Fruit fly (Drosophila melanogaster): ENCODE data around the gene CG10859.

The CG10859 gene

dm6 chr2L:13445249-13445846 is 46.9 kb upstream of the CG10859 start, which contains the start of gene Hacd2 (continued):
- TF ChIP-seq CG5245 (GFP tag; optimal IDR thresholded peaks at IDR 0.05): no peak
- TF ChIP-seq sug (tag; optimal IDR thresholded peaks at IDR 0.05): peak; percentile 69
- no peak for TF ChIP-seq Atf6 (GFP tag; IDR thresholded peaks at IDR 0.05)
- TF ChIP-seq insv (GFP tag; optimal IDR thresholded peaks at IDR 0.05): peak; percentile 80 to 98
- no peak for TF ChIP-seq Jarid2 (GFP tag; optimal IDR thresholded peaks at IDR 0.05)
- peak; percentile 73 for TF ChIP-seq CG4617 (GFP tag; optimal IDR thresholded peaks at IDR 0.05; ENCODE audit: borderline replicate concordance)
- peak; percentile 75 for TF ChIP-seq Hmr (GFP tag; optimal IDR thresholded peaks at IDR 0.05)
- TF ChIP-seq CG7786 (GFP tag; optimal IDR thresholded peaks at IDR 0.05): peak; percentile 23
- no peak for TF ChIP-seq vnd (GFP tag; IDR thresholded peaks at IDR 0.05; ENCODE audit: partially characterized antibody)
- peak; percentile 37; the same call in 1 of the 2 replicates for TF ChIP-seq ato (GFP tag; IDR thresholded peaks at IDR 0.05; ENCODE audit: partially characterized antibody)
- no peak for TF ChIP-seq CG8290 (GFP tag; optimal IDR thresholded peaks at IDR 0.05)
- peak in 1 of 2 experiments; percentile 78 for TF ChIP-seq CG8290 (tag; optimal IDR thresholded peaks at IDR 0.05)
- TF ChIP-seq CG17186 (GFP tag; optimal IDR thresholded peaks at IDR 0.05): peak; percentile 43
- no peak for TF ChIP-seq Dip3 (GFP tag; optimal IDR thresholded peaks at IDR 0.05)
- peak; percentile 53 for TF ChIP-seq amos (GFP tag; IDR thresholded peaks at IDR 0.05; ENCODE audit: partially characterized antibody)
- no peak for TF ChIP-seq Hr78 (GFP tag; optimal IDR thresholded peaks at IDR 0.05)
- peak; percentile 45 for TF ChIP-seq CG1647 (GFP tag; optimal IDR thresholded peaks at IDR 0.05)
- TF ChIP-seq pita (GFP tag; optimal IDR thresholded peaks at IDR 0.05): peak; percentile 89
- TF ChIP-seq CG18764 (GFP tag; optimal IDR thresholded peaks at IDR 0.05): peak; percentile 10
- TF ChIP-seq Fer1 (GFP tag; optimal IDR thresholded peaks at IDR 0.05): peak; percentile 27
- TF ChIP-seq rib (GFP tag; IDR thresholded peaks at IDR 0.05): peak; percentile 32; the same call in 1 of the 2 replicates
- no peak for TF ChIP-seq fd64A (GFP tag; optimal IDR thresholded peaks at IDR 0.05)
- peak; percentile 3 for TF ChIP-seq ind (GFP tag; optimal IDR thresholded peaks at IDR 0.05)
- no peak for TF ChIP-seq CG10543 (GFP tag; optimal IDR thresholded peaks at IDR 0.05)
- TF ChIP-seq Bteb2 (GFP tag; optimal IDR thresholded peaks at IDR 0.05): peak; percentile 27
- TF ChIP-seq B-H2 (GFP tag; optimal IDR thresholded peaks at IDR 0.05): peak; percentile 34
- TF ChIP-seq Bdp1 (GFP tag; optimal IDR thresholded peaks at IDR 0.05): peak; percentile 1
- no peak for TF ChIP-seq nerfin-1 (tag; optimal IDR thresholded peaks at IDR 0.05)
- no peak for TF ChIP-seq ase (GFP tag; IDR thresholded peaks at IDR 0.05)
- peak; percentile 35; the same call in 1 of the 2 replicates for TF ChIP-seq NFAT (GFP tag; IDR thresholded peaks at IDR 0.05)
- TF ChIP-seq bcd (GFP tag; optimal IDR thresholded peaks at IDR 0.05): peak; percentile 7
- TF ChIP-seq nom (GFP tag; optimal IDR thresholded peaks at IDR 0.05): no peak
- peak; percentile 71 for TF ChIP-seq CG33213 (GFP tag; optimal IDR thresholded peaks at IDR 0.05)
- peak; percentile 52; the same call in 1 of the 4 replicates for TF ChIP-seq chinmo (GFP tag; IDR thresholded peaks at IDR 0.05; ENCODE audit: partially characterized antibody)
- TF ChIP-seq CG6765 (GFP tag; optimal IDR thresholded peaks at IDR 0.05): no peak
- peak; percentile 97 for TF ChIP-seq sd (tag; optimal IDR thresholded peaks at IDR 0.05)
- peak; percentile 6 to 32 for TF ChIP-seq dpn (GFP tag; optimal IDR thresholded peaks at IDR 0.05)
- TF ChIP-seq shn (GFP tag; optimal IDR thresholded peaks at IDR 0.05): peak; percentile 22
- TF ChIP-seq CG33557 (GFP tag; optimal IDR thresholded peaks at IDR 0.05): no peak
- TF ChIP-seq cwo (GFP tag; optimal IDR thresholded peaks at IDR 0.05): no peak
- TF ChIP-seq CG2116 (GFP tag; optimal IDR thresholded peaks at IDR 0.05): peak; percentile 48
- TF ChIP-seq CG11456 (GFP tag; IDR thresholded peaks at IDR 0.05): peak; percentile 51; the same call in 1 of the 3 replicates
- TF ChIP-seq CG11247 (GFP tag; IDR thresholded peaks at IDR 0.05): no peak
- no peak for TF ChIP-seq CG7357 (GFP tag; IDR thresholded peaks at IDR 0.05)
- TF ChIP-seq cad (GFP tag; optimal IDR thresholded peaks at IDR 0.05): no peak
- TF ChIP-seq Ets97D (GFP tag; optimal IDR thresholded peaks at IDR 0.05): peak; percentile 90
- no peak for TF ChIP-seq Gug (GFP tag; IDR thresholded peaks at IDR 0.05)
- peak; percentile 66 for TF ChIP-seq E2f2 (GFP tag; IDR thresholded peaks at IDR 0.05)
- peak; percentile 17 for TF ChIP-seq CG1529 (GFP tag; optimal IDR thresholded peaks at IDR 0.05)
- no peak for TF ChIP-seq tx (GFP tag; optimal IDR thresholded peaks at IDR 0.05)

Data from whole organism, embryonic.